Worm (Caenorhabditis elegans) whole organism, L4 larva: Measurements from ENCODE around the gene F56D1.1.

Source experiments
- D1046.2 ChIP-seq: fragments of 200-800 bp; sonication (Bioruptor generic); IDR thresholded peaks from 2 replicates; pipeline ENCODE4 v1.3.6; 2022; ENCODE audit warnings: missing genetic modification characterization, missing compliant biosample characterization
- F49E8.2 ChIP-seq: sonication (generic microtip); optimal IDR thresholded peaks from 2 replicates; lab custom pipeline; 2016; ENCODE audit warnings: missing compliant biosample characterization, mild to moderate bottlenecking, missing genetic modification characterization, borderline replicate concordance
- ZK337.2 ChIP-seq: fragments of 200-800 bp; sonication (Bioruptor generic); IDR thresholded peaks from 2 replicates; pipeline ENCODE4 v1.3.6; 2022; ENCODE audit warnings: missing genetic modification reagents, missing genetic modification characterization, missing compliant biosample characterization
- ama-1 ChIP-seq: fragments of 150-350 bp; optimal IDR thresholded peaks from 2 replicates; lab custom pipeline; 2014; ENCODE audit warnings: inconsistent platforms, mixed read lengths
- ceh-20 ChIP-seq: fragments of 200-800 bp; sonication (Bioruptor generic); IDR thresholded peaks from 2 replicates; pipeline ENCODE4 v1.3.6; 2022; ENCODE audit warnings: missing genetic modification reagents, missing genetic modification characterization, missing compliant biosample characterization
- daf-19 ChIP-seq: fragments of 200-800 bp; sonication (Bioruptor generic); conservative IDR thresholded peaks from 2 replicates; pipeline ENCODE4 v1.3.6; 2022; ENCODE audit warnings: missing genetic modification characterization, missing compliant biosample characterization
- lin-15B ChIP-seq: fragments of 150-350 bp; sonication (generic microtip); optimal IDR thresholded peaks from 3 replicates; lab custom pipeline; 2014; ENCODE audit warnings: missing biosample characterization, missing genetic modification characterization
- nhr-76 ChIP-seq: fragments of 150-350 bp; optimal IDR thresholded peaks from 2 replicates; lab custom pipeline; 2014; ENCODE audit warnings: missing biosample characterization, missing genetic modification characterization
- nhr-77 ChIP-seq: fragments of 150-350 bp; optimal IDR thresholded peaks from 2 replicates; lab custom pipeline; 2014; ENCODE audit warnings: missing biosample characterization, missing genetic modification characterization
- pqm-1 ChIP-seq: sonication (generic microtip); optimal IDR thresholded peaks from 2 replicates; lab custom pipeline; 2017; ENCODE audit warnings: missing biosample characterization, missing genetic modification characterization

- TF ChIP-seq ceh-20 (GFP tag; lab: Robert Waterston, UW) (no peak), ama-1 (lab: Kevin White, UChicago) (no peak), D1046.2 (no peak), daf-19 (no peak), pqm-1 (tag; lab: Kevin White, UChicago) (no peak), ZK337.2 (GFP tag; lab: Robert Waterston, UW) (no peak), nhr-76 (tag; lab: Kevin White, UChicago) (no peak), lin-15B (tag; lab: Kevin White, UChicago) (no peak), F49E8.2 (tag; lab: Kevin White, UChicago) (no peak), nhr-77 (tag; lab: Kevin White, UChicago) (no peak)
Observed at ce11 chrII:5500986-5501657, 22.7 kb downstream of the F56D1.1 start, which contains the start of gene F12A10.8.
